Fruit fly (Drosophila melanogaster): ENCODE data around the gene a10.

DNA sequence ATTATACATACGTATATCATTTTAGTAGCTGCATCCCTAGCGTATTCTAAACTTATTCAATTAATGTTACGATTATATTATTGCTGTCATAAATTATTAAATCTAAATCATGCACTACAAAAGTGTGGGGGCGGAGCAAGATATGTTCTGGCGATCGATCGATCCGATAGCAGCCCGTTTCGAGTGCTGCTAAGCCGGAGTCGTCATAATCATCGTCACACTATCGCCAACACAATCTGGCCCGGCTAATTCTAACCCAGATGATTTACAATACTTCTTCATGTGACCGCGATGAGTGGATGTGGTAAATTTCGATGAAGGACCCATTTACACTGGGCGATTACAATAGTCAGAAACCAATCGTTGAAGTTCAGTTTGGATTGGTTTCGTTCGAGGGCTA lies 28.7 kb downstream of the a10 start:
- TF ChIP-seq ovo (GFP tag; optimal IDR thresholded peaks at IDR 0.05) (no peak), Mnt (GFP tag; optimal IDR thresholded peaks at IDR 0.05) (no peak), bab1 (GFP tag; optimal IDR thresholded peaks at IDR 0.05) (no peak), cic (GFP tag; optimal IDR thresholded peaks at IDR 0.05) (no peak), pad (GFP tag; optimal IDR thresholded peaks at IDR 0.05) (no peak), tj (GFP tag; optimal IDR thresholded peaks at IDR 0.05) (no peak), toe (GFP tag; optimal IDR thresholded peaks at IDR 0.05) (no peak), CG11617 (GFP tag; optimal IDR thresholded peaks at IDR 0.05) (no peak), kay (GFP tag; ENCODE audit: borderline replicate concordance) (no peak), Clk (GFP tag; optimal IDR thresholded peaks at IDR 0.05) (no peak), Crg-1 (GFP tag; optimal IDR thresholded peaks at IDR 0.05) (no peak), Hr96 (GFP tag; optimal IDR thresholded peaks at IDR 0.05) (no peak), CG5204 (GFP tag; optimal IDR thresholded peaks at IDR 0.05) (no peak)

All from whole organism, adult.